Fruit fly (Drosophila melanogaster) whole organism, embryonic: ENCODE measurements around the gene CG44008.

Source experiments
- BEAF-32 ChIP-seq: fragments of 200-800 bp; sonication (Bioruptor generic); optimal IDR thresholded peaks from 3 replicates; lab custom pipeline; 2017; ENCODE audit warnings: missing biosample characterization, missing genetic modification characterization, mild to moderate bottlenecking, moderate library complexity, missing genetic modification reagents
- CG1024 ChIP-seq: fragments of 200-800 bp; sonication (Bioruptor generic); IDR thresholded peaks from 2 replicates; pipeline ENCODE4 v1.3.6; 2022; ENCODE audit warnings: missing biosample characterization, missing genetic modification characterization
- CG16813 ChIP-seq: fragments of 200-800 bp; sonication (Bioruptor generic); IDR thresholded peaks from 3 replicates; pipeline ENCODE4 v1.3.6; 2022; ENCODE audit warnings: missing biosample characterization, missing genetic modification characterization; ENCODE audit not compliant: partially characterized antibody
- CG2129 ChIP-seq: fragments of 200-800 bp; sonication (Bioruptor generic); IDR thresholded peaks from 2 replicates; pipeline ENCODE4 v1.3.6; 2022; ENCODE audit warnings: missing biosample characterization, missing genetic modification characterization; ENCODE audit not compliant: partially characterized antibody
- CG4360 ChIP-seq: fragments of 200-800 bp; sonication (Bioruptor generic); IDR thresholded peaks from 2 replicates; pipeline ENCODE4 v1.3.6; 2022; ENCODE audit warnings: missing biosample characterization, missing genetic modification characterization
- CG4424 ChIP-seq: fragments of 200-800 bp; sonication (Bioruptor generic); optimal IDR thresholded peaks from 3 replicates; lab custom pipeline; 2016; ENCODE audit warnings: missing biosample characterization, missing genetic modification characterization
- D19B ChIP-seq: fragments of 200-800 bp; sonication (Bioruptor generic); optimal IDR thresholded peaks from 2 replicates; lab custom pipeline; 2017; ENCODE audit warnings: missing biosample characterization, mild to moderate bottlenecking, missing genetic modification characterization
- Deaf1 ChIP-seq: fragments of 200-800 bp; optimal IDR thresholded peaks from 3 replicates; lab custom pipeline; 2019; ENCODE audit warnings: missing biosample characterization, mild to moderate bottlenecking, missing genetic modification characterization, moderate library complexity
- Dfd ChIP-seq, 2 experiments: fragments of >200 bp; optimal IDR thresholded peaks; 2 replicates each; lab custom pipeline; 2017; ENCODE audit warnings: missing biosample characterization in 2 of 2, missing genetic modification characterization in 2 of 2
- Dll ChIP-seq: fragments of 200-800 bp; sonication (Bioruptor generic); IDR thresholded peaks from 4 replicates; pipeline ENCODE4 v1.3.6; 2022; ENCODE audit warnings: missing biosample characterization, missing genetic modification characterization; ENCODE audit not compliant: partially characterized antibody
- Hmr ChIP-seq: fragments of 200-800 bp; sonication (Bioruptor generic); optimal IDR thresholded peaks from 3 replicates; lab custom pipeline; 2017; ENCODE audit warnings: mild to moderate bottlenecking, missing biosample characterization, missing genetic modification reagents, missing genetic modification characterization
- Nf-YA ChIP-seq: fragments of 200-800 bp; sonication (Bioruptor generic); IDR thresholded peaks from 2 replicates; pipeline ENCODE4 v1.3.6; 2022; ENCODE audit warnings: missing biosample characterization, missing genetic modification characterization
- Sry-δ ChIP-seq: fragments of 200-800 bp; sonication (Bioruptor generic); optimal IDR thresholded peaks from 2 replicates; lab custom pipeline; 2016; ENCODE audit warnings: missing biosample characterization, missing genetic modification characterization
- Usf ChIP-seq: fragments of 200-800 bp; sonication (Bioruptor generic); optimal IDR thresholded peaks from 2 replicates; lab custom pipeline; 2017; ENCODE audit warnings: missing genotype, missing biosample characterization, missing genetic modification characterization
- Xbp1 ChIP-seq: fragments of 200-800 bp; sonication (Bioruptor generic); optimal IDR thresholded peaks from 3 replicates; lab custom pipeline; 2016; ENCODE audit warnings: missing biosample characterization, mild to moderate bottlenecking, missing genetic modification characterization
- amos ChIP-seq: fragments of 200-800 bp; sonication (Bioruptor generic); IDR thresholded peaks from 2 replicates; pipeline ENCODE4 v1.3.6; 2022; ENCODE audit warnings: missing biosample characterization, missing genetic modification characterization; ENCODE audit not compliant: partially characterized antibody
- cas ChIP-seq: fragments of 200-800 bp; sonication (Bioruptor generic); IDR thresholded peaks from 2 replicates; pipeline ENCODE4 v1.3.6; 2022; ENCODE audit warnings: missing biosample characterization, missing genetic modification characterization
- chif ChIP-seq, 2 experiments: fragments of 200-800 bp; sonication (Bioruptor generic); optimal IDR thresholded peaks; 3 replicates each; lab custom pipeline; 2016; ENCODE audit warnings: missing biosample characterization in 2 of 2, missing genetic modification characterization in 2 of 2
- crc ChIP-seq: fragments of 200-800 bp; sonication (Bioruptor generic); optimal IDR thresholded peaks from 2 replicates; lab custom pipeline; 2016; ENCODE audit warnings: missing biosample characterization, missing genetic modification characterization
- dm ChIP-seq: fragments of 200-800 bp; sonication (Bioruptor generic); optimal IDR thresholded peaks from 3 replicates; lab custom pipeline; 2016; ENCODE audit warnings: missing biosample characterization, missing genetic modification characterization
- gsb ChIP-seq: fragments of 200-800 bp; sonication (Bioruptor generic); IDR thresholded peaks from 2 replicates; pipeline ENCODE4 v1.3.6; 2022; ENCODE audit warnings: missing biosample characterization, missing genetic modification characterization
- insv ChIP-seq, 2 experiments: fragments of 200-800 bp; sonication (Bioruptor generic); optimal IDR thresholded peaks; 3 replicates each; lab custom pipeline; 2016 to 2018; ENCODE audit warnings: missing biosample characterization in 2 of 2, missing genetic modification characterization in 2 of 2
- kay ChIP-seq: fragments of 200-800 bp; sonication (Bioruptor generic); optimal IDR thresholded peaks from 2 replicates; lab custom pipeline; 2016; ENCODE audit warnings: missing biosample characterization, missing genetic modification characterization
- kni ChIP-seq: fragments of 200-800 bp; sonication (Bioruptor generic); optimal IDR thresholded peaks from 3 replicates; lab custom pipeline; 2017; ENCODE audit warnings: mild to moderate bottlenecking, missing biosample characterization, missing genetic modification reagents, missing genetic modification characterization
- lbe ChIP-seq: fragments of 200-800 bp; sonication (Bioruptor generic); optimal IDR thresholded peaks from 2 replicates; lab custom pipeline; 2016; ENCODE audit warnings: missing biosample characterization, mild to moderate bottlenecking, missing genetic modification characterization
- nau ChIP-seq: fragments of 200-800 bp; sonication (Bioruptor generic); optimal IDR thresholded peaks from 3 replicates; lab custom pipeline; 2017; ENCODE audit warnings: missing biosample characterization, mild to moderate bottlenecking, missing genetic modification characterization, missing genetic modification reagents
- pros ChIP-seq: fragments of 200-800 bp; sonication (Bioruptor generic); optimal IDR thresholded peaks from 3 replicates; lab custom pipeline; 2019; ENCODE audit warnings: missing biosample characterization, mild to moderate bottlenecking, missing genetic modification characterization, moderate library complexity
- stwl ChIP-seq: fragments of 200-800 bp; sonication (Bioruptor generic); optimal IDR thresholded peaks from 3 replicates; lab custom pipeline; 2018; ENCODE audit warnings: missing biosample characterization, mild to moderate bottlenecking, missing genetic modification characterization, moderate library complexity
- toy ChIP-seq: fragments of 200-800 bp; sonication (Bioruptor generic); IDR thresholded peaks from 2 replicates; pipeline ENCODE4 v1.3.6; 2022; ENCODE audit warnings: missing biosample characterization, missing genetic modification characterization
- trem ChIP-seq: fragments of 200-800 bp; optimal IDR thresholded peaks from 3 replicates; lab custom pipeline; 2019; ENCODE audit warnings: missing biosample characterization, mild to moderate bottlenecking, missing genetic modification characterization, moderate library complexity
- zen ChIP-seq: fragments of 200-800 bp; sonication (Bioruptor generic); optimal IDR thresholded peaks from 3 replicates; lab custom pipeline; 2018; ENCODE audit warnings: missing biosample characterization, mild to moderate bottlenecking, missing genetic modification characterization, moderate library complexity
- zen2 ChIP-seq: fragments of 200-800 bp; sonication (Bioruptor generic); IDR thresholded peaks from 3 replicates; pipeline ENCODE4 v1.3.6; 2022; ENCODE audit warnings: missing biosample characterization, missing genetic modification characterization; ENCODE audit not compliant: partially characterized antibody

CG44008 gene

dm6 chr2L:11793986-11794385, 48.3 kb downstream of the CG44008 start, which contains the start of gene CG14937:
CG14937 (minus strand) TSS chr2L:11794086.
- TF ChIP-seq CG16813 (GFP tag; lab: Robert Waterston, UW) (peak; percentile 45; the same call in 1 of the 3 replicates), gsb (GFP tag; lab: Robert Waterston, UW) (no peak), lbe (GFP tag; lab: Kevin White, UChicago) (no peak), trem (tag; lab: Kevin White, UChicago) (no peak), zen2 (GFP tag; lab: Robert Waterston, UW) (no peak), CG2129 (GFP tag; lab: Robert Waterston, UW) (peak; percentile 27; the same call in 1 of the 2 replicates), Usf (GFP tag; lab: Kevin White, UChicago) (no peak), CG1024 (no peak), crc (GFP tag; lab: Kevin White, UChicago) (no peak), Nf-YA (GFP tag; lab: Robert Waterston, UW) (no peak), chif (GFP tag; optimal IDR thresholded peaks at IDR 0.05; lab: Kevin White, UChicago) (no peak), stwl (tag; lab: Kevin White, UChicago) (peak; percentile 9), BEAF-32 (GFP tag; lab: Kevin White, UChicago) (peak; percentile 36), amos (GFP tag; lab: Robert Waterston, UW) (peak; percentile 40; the same call in 1 of the 2 replicates), pros (GFP tag; lab: Kevin White, UChicago) (peak; percentile 1), cas (GFP tag; lab: Robert Waterston, UW) (no peak), Sry-δ (peak; percentile 42), dm (no peak), toy (GFP tag; lab: Robert Waterston, UW) (no peak), insv (GFP tag; optimal IDR thresholded peaks at IDR 0.05; lab: Kevin White, UChicago) (peak in 1 of 2 experiments; percentile 1), zen (tag; lab: Kevin White, UChicago) (peak; percentile 76), nau (GFP tag; lab: Kevin White, UChicago) (no peak), D19B (no peak), Dfd (GFP tag; optimal IDR thresholded peaks at IDR 0.05; lab: Kevin White, UChicago) (no peak), Dll (peak; percentile 41; the same call in 1 of the 4 replicates), kay (GFP tag; lab: Kevin White, UChicago) (no peak), Xbp1 (GFP tag; lab: Kevin White, UChicago) (no peak), CG4360 (GFP tag; lab: Robert Waterston, UW) (no peak)

- TF ChIP-seq Hmr (GFP tag; lab: Kevin White, UChicago): no peak
- TF ChIP-seq Deaf1 (tag; lab: Kevin White, UChicago): no peak
- TF ChIP-seq kni: no peak
- no peak for TF ChIP-seq CG4424 (GFP tag; lab: Kevin White, UChicago)
These were observed 50.0 kb downstream of the CG44008 start, which contains the start of gene Tsp33B for dm6 chr2L:11792265-11792664. Tsp33B (minus strand) TSS chr2L:11792365.
